Fruit fly (Drosophila melanogaster) whole organism, embryonic: ENCODE data around the gene CG14561.

Source experiments
- Awh ChIP-seq: fragments of 200-800 bp; sonication (Bioruptor generic); IDR thresholded peaks from 2 replicates; pipeline ENCODE4, ENCODE4 v1.3.6; 2022; ENCODE audit warnings: missing biosample characterization, missing genetic modification characterization
- CG1024 ChIP-seq: fragments of 200-800 bp; sonication (Bioruptor generic); IDR thresholded peaks from 2 replicates; pipeline ENCODE4 v1.3.6; 2022; ENCODE audit warnings: missing biosample characterization, missing genetic modification characterization
- CG10274 ChIP-seq: fragments of 200-800 bp; sonication (Bioruptor generic); optimal IDR thresholded peaks from 3 replicates; lab custom pipeline; 2017; ENCODE audit warnings: missing biosample characterization, mild to moderate bottlenecking, missing genetic modification characterization
- CG10543 ChIP-seq: fragments of 200-800 bp; sonication (Bioruptor generic); optimal IDR thresholded peaks from 3 replicates; lab custom pipeline; 2017; ENCODE audit warnings: missing biosample characterization, mild to moderate bottlenecking, missing genetic modification characterization, moderate library complexity
- CG11456 ChIP-seq: fragments of 200-800 bp; sonication (Bioruptor generic); IDR thresholded peaks from 3 replicates; pipeline ENCODE4 v1.3.6; 2022; ENCODE audit warnings: missing biosample characterization, missing genetic modification characterization
- CG11696 ChIP-seq: fragments of 200-800 bp; sonication (Bioruptor generic); IDR thresholded peaks from 2 replicates; pipeline ENCODE4 v1.3.6; 2022; ENCODE audit warnings: missing biosample characterization, missing genetic modification characterization
- CG17568 ChIP-seq: fragments of 200-800 bp; sonication (Bioruptor generic); optimal IDR thresholded peaks from 2 replicates; lab custom pipeline; 2018; ENCODE audit warnings: missing biosample characterization, mild to moderate bottlenecking, missing genetic modification characterization, moderate library complexity
- CG2678 ChIP-seq: fragments of 200-800 bp; sonication (Bioruptor generic); optimal IDR thresholded peaks from 3 replicates; lab custom pipeline; 2019; ENCODE audit warnings: missing biosample characterization, mild to moderate bottlenecking, missing genetic modification characterization, moderate library complexity
- CG2875 ChIP-seq: fragments of 200-800 bp; sonication (Bioruptor generic); optimal IDR thresholded peaks from 2 replicates; lab custom pipeline; 2017; ENCODE audit warnings: missing biosample characterization, mild to moderate bottlenecking, missing genetic modification characterization, missing genetic modification reagents
- CG31365 ChIP-seq: fragments of 200-800 bp; sonication (Bioruptor generic); optimal IDR thresholded peaks from 2 replicates; lab custom pipeline; 2018; ENCODE audit warnings: missing biosample characterization, mild to moderate bottlenecking, missing genetic modification characterization
- CG32767 ChIP-seq: fragments of 200-800 bp; sonication (Bioruptor generic); IDR thresholded peaks from 2 replicates; pipeline ENCODE4 v1.3.6; 2022; ENCODE audit warnings: missing biosample characterization, missing genetic modification characterization
- CG32772 ChIP-seq: fragments of 200-800 bp; sonication (Bioruptor generic); IDR thresholded peaks from 2 replicates; pipeline ENCODE4 v1.3.6; 2022; ENCODE audit warnings: missing biosample characterization, missing genetic modification characterization
- CG34224 ChIP-seq: fragments of 200-800 bp; sonication (Bioruptor generic); IDR thresholded peaks from 3 replicates; pipeline ENCODE4 v1.3.6; 2022; ENCODE audit warnings: missing biosample characterization, missing genetic modification characterization; ENCODE audit not compliant: partially characterized antibody
- CG3726 ChIP-seq: fragments of 200-800 bp; sonication (Bioruptor generic); IDR thresholded peaks from 3 replicates; pipeline ENCODE4, ENCODE4 v1.3.6; 2022; ENCODE audit warnings: missing biosample characterization, missing genetic modification characterization
- CG4282 ChIP-seq: fragments of 200-800 bp; sonication (Bioruptor generic); optimal IDR thresholded peaks from 2 replicates; lab custom pipeline; 2016; ENCODE audit warnings: missing biosample characterization, missing genetic modification characterization
- CG4820 ChIP-seq: fragments of 200-800 bp; sonication (Bioruptor generic); optimal IDR thresholded peaks from 3 replicates; lab custom pipeline; 2016; ENCODE audit warnings: missing biosample characterization, missing genetic modification characterization
- CG6854 ChIP-seq: fragments of 200-800 bp; sonication (Bioruptor generic); optimal IDR thresholded peaks from 3 replicates; lab custom pipeline; 2017; ENCODE audit warnings: missing biosample characterization, mild to moderate bottlenecking, missing genetic modification characterization
- CG7786 ChIP-seq: fragments of 200-800 bp; sonication (Bioruptor generic); optimal IDR thresholded peaks from 2 replicates; lab custom pipeline; 2016; ENCODE audit warnings: missing biosample characterization, missing genetic modification characterization
- CG9437 ChIP-seq: fragments of 200-800 bp; sonication (Bioruptor generic); optimal IDR thresholded peaks from 2 replicates; lab custom pipeline; 2018; ENCODE audit warnings: missing biosample characterization, mild to moderate bottlenecking, missing genetic modification characterization
- E2f1 ChIP-seq: fragments of 200-800 bp; sonication (Bioruptor generic); IDR thresholded peaks from 2 replicates; pipeline ENCODE4 v1.3.6; 2022; ENCODE audit warnings: missing biosample characterization, missing genetic modification characterization
- Gsc ChIP-seq: fragments of 200-800 bp; sonication (Bioruptor generic); IDR thresholded peaks from 2 replicates; pipeline ENCODE4 v1.3.6; 2022; ENCODE audit warnings: missing biosample characterization, missing genetic modification characterization
- Hr51 ChIP-seq, 2 experiments: fragments of 200-800 bp; sonication (Bioruptor generic); optimal IDR thresholded peaks; 2 replicates in 1 of 2; 3 replicates in 1 of 2; lab custom pipeline; 2016 to 2018; ENCODE audit warnings: missing biosample characterization in 2 of 2, missing genetic modification characterization in 2 of 2, mild to moderate bottlenecking in 1 of 2, moderate library complexity in 1 of 2
- Hsf ChIP-seq: fragments of 200-800 bp; sonication (Bioruptor generic); optimal IDR thresholded peaks from 3 replicates; lab custom pipeline; 2016; ENCODE audit warnings: missing biosample characterization, missing genetic modification characterization
- Lim3 ChIP-seq: fragments of 200-800 bp; sonication (Bioruptor generic); IDR thresholded peaks from 2 replicates; pipeline ENCODE4 v1.3.6; 2022; ENCODE audit warnings: missing biosample characterization, missing genetic modification characterization
- Pdp1 ChIP-seq, 2 experiments: fragments of 200-800 bp; sonication (Bioruptor generic); optimal IDR thresholded peaks; 3 replicates each; lab custom pipeline; 2016; ENCODE audit warnings: missing biosample characterization in 2 of 2, missing genetic modification characterization in 2 of 2, mild to moderate bottlenecking in 1 of 2, moderate library complexity in 1 of 2
- Xbp1 ChIP-seq: fragments of 200-800 bp; sonication (Bioruptor generic); optimal IDR thresholded peaks from 3 replicates; lab custom pipeline; 2016; ENCODE audit warnings: missing biosample characterization, mild to moderate bottlenecking, missing genetic modification characterization
- bbx ChIP-seq: fragments of 200-800 bp; sonication (Bioruptor generic); IDR thresholded peaks from 2 replicates; pipeline ENCODE4 v1.3.6; 2022; ENCODE audit warnings: missing biosample characterization, missing genetic modification characterization; ENCODE audit not compliant: partially characterized antibody
- btn ChIP-seq: fragments of 200-800 bp; sonication (Bioruptor generic); optimal IDR thresholded peaks from 2 replicates; lab custom pipeline; 2016; ENCODE audit warnings: missing biosample characterization, missing genetic modification characterization
- chinmo ChIP-seq: fragments of 200-800 bp; sonication (Bioruptor generic); IDR thresholded peaks from 4 replicates; pipeline ENCODE4 v1.3.6; 2022; ENCODE audit warnings: missing biosample characterization, missing genetic modification characterization; ENCODE audit not compliant: partially characterized antibody
- crc ChIP-seq: fragments of 200-800 bp; sonication (Bioruptor generic); optimal IDR thresholded peaks from 2 replicates; lab custom pipeline; 2016; ENCODE audit warnings: missing biosample characterization, missing genetic modification characterization
- dati ChIP-seq: fragments of 200-800 bp; sonication (Bioruptor generic); IDR thresholded peaks from 2 replicates; pipeline ENCODE4 v1.3.6; 2022; ENCODE audit warnings: missing biosample characterization, missing genetic modification characterization
- ems ChIP-seq: fragments of 200-800 bp; sonication (Bioruptor generic); optimal IDR thresholded peaks from 3 replicates; lab custom pipeline; 2016; ENCODE audit warnings: missing biosample characterization, missing genetic modification characterization
- gcm ChIP-seq: fragments of 200-800 bp; sonication (Bioruptor generic); optimal IDR thresholded peaks from 2 replicates; lab custom pipeline; 2019; ENCODE audit warnings: missing biosample characterization, mild to moderate bottlenecking, missing genetic modification characterization, moderate library complexity
- inv ChIP-seq: fragments of 200-800 bp; sonication (Bioruptor generic); IDR thresholded peaks from 2 replicates; pipeline ENCODE4 v1.3.6; 2022; ENCODE audit warnings: missing biosample characterization, missing genetic modification characterization; ENCODE audit not compliant: partially characterized antibody
- jing ChIP-seq: fragments of 200-800 bp; sonication (Bioruptor generic); optimal IDR thresholded peaks from 2 replicates; lab custom pipeline; 2018; ENCODE audit warnings: missing biosample characterization, mild to moderate bottlenecking, missing genetic modification characterization
- knrl ChIP-seq: fragments of 200-800 bp; sonication (Bioruptor generic); IDR thresholded peaks from 3 replicates; pipeline ENCODE4 v1.3.6; 2022; ENCODE audit warnings: missing biosample characterization, missing genetic modification characterization; ENCODE audit not compliant: partially characterized antibody
- luna ChIP-seq: fragments of 200-800 bp; sonication (Bioruptor generic); optimal IDR thresholded peaks from 2 replicates; lab custom pipeline; 2016; ENCODE audit warnings: missing biosample characterization, missing genetic modification characterization
- nerfin-1 ChIP-seq: fragments of 200-800 bp; sonication (Bioruptor generic); optimal IDR thresholded peaks from 3 replicates; lab custom pipeline; 2019; ENCODE audit warnings: missing biosample characterization, mild to moderate bottlenecking, missing genetic modification characterization, moderate library complexity
- seq ChIP-seq: fragments of 200-800 bp; sonication (Bioruptor generic); IDR thresholded peaks from 2 replicates; pipeline ENCODE4 v1.3.6; 2022; ENCODE audit warnings: missing biosample characterization, missing genetic modification characterization
- sisA ChIP-seq: fragments of 200-800 bp; sonication (Bioruptor generic); IDR thresholded peaks from 2 replicates; pipeline ENCODE4 v1.3.6; 2022; ENCODE audit warnings: missing biosample characterization, missing genetic modification characterization
- slbo ChIP-seq: fragments of 200-800 bp; sonication (Bioruptor generic); IDR thresholded peaks from 2 replicates; pipeline ENCODE4 v1.3.6; 2022; ENCODE audit warnings: missing biosample characterization, missing genetic modification characterization
- stwl ChIP-seq: fragments of 200-800 bp; sonication (Bioruptor generic); optimal IDR thresholded peaks from 3 replicates; lab custom pipeline; 2018; ENCODE audit warnings: missing biosample characterization, mild to moderate bottlenecking, missing genetic modification characterization, moderate library complexity
- tna ChIP-seq: fragments of 200-800 bp; sonication (Bioruptor generic); IDR thresholded peaks from 2 replicates; pipeline ENCODE4 v1.3.6; 2022; ENCODE audit warnings: missing biosample characterization, missing genetic modification characterization; ENCODE audit not compliant: partially characterized antibody
- unpg ChIP-seq: fragments of 200-800 bp; sonication (Bioruptor generic); optimal IDR thresholded peaks from 3 replicates; lab custom pipeline; 2018; ENCODE audit warnings: missing biosample characterization, mild to moderate bottlenecking, missing genetic modification characterization, moderate library complexity
- z ChIP-seq: fragments of 200-800 bp; sonication (Bioruptor generic); IDR thresholded peaks from 3 replicates; pipeline ENCODE4 v1.3.6; 2022; ENCODE audit warnings: missing biosample characterization, missing genetic modification characterization
- zen ChIP-seq: fragments of 200-800 bp; sonication (Bioruptor generic); optimal IDR thresholded peaks from 3 replicates; lab custom pipeline; 2018; ENCODE audit warnings: missing biosample characterization, mild to moderate bottlenecking, missing genetic modification characterization, moderate library complexity
- zen2 ChIP-seq: fragments of 200-800 bp; sonication (Bioruptor generic); IDR thresholded peaks from 3 replicates; pipeline ENCODE4 v1.3.6; 2022; ENCODE audit warnings: missing biosample characterization, missing genetic modification characterization; ENCODE audit not compliant: partially characterized antibody
- zf30C ChIP-seq: fragments of 200-800 bp; sonication (Bioruptor generic); optimal IDR thresholded peaks from 3 replicates; lab custom pipeline; 2018; ENCODE audit warnings: missing biosample characterization, mild to moderate bottlenecking, missing genetic modification characterization

Gene CG14561

DNA sequence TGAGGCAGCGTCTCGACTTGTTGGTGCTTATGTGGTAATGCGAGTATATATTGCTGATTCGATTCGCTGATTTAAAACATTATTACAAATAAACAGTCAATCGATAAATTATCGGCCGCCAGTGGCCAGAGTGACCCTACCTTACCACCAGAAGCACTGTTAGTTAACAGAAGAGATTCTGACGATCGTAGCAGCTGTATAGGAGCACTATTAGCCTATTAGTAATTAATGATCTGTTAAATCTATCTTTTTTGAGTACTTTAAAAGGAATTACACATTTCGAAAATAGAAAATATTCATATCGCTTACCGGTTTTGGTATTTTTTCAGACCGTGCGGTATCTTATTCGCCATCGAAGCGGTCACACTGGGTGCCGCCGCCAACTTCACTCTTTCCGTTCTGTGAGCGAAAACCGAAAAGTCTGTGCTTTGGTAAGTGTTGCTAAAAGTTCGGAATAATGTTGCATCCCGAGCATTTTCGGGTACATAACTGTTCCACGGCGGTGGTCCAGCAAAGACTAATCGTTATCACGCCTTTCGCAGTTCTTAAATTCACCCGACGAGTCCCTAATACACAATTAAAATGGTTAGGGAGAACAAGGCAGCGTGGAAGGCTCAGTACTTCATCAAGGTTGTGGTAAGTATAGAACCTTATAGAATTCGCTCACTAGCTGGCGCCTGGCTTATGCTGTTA, 10.1 kb downstream of the CG14561 start, which contains the start of the genes CG7130 and RpLP0 (continued):
- TF ChIP-seq slbo (peak; percentile 87), crc (GFP tag; lab: Kevin White, UChicago) (peak; percentile 90), CG4820 (GFP tag; lab: Kevin White, UChicago) (peak; percentile 71), sisA (GFP tag; lab: Robert Waterston, UW) (peak; percentile 61), CG31365 (tag; lab: Kevin White, UChicago) (peak; percentile 86), zen (peak; percentile 80), Pdp1 (GFP tag; optimal IDR thresholded peaks at IDR 0.05; lab: Kevin White, UChicago) (peak; percentile 80 to 87), bbx (GFP tag; lab: Robert Waterston, UW) (0 out of 2 replicates have a peak, but pooled peaks have one; percentile 27), chinmo (GFP tag; lab: Robert Waterston, UW) (no peak), CG3726 (GFP tag; lab: Robert Waterston, UW) (0 out of 3 replicates have a peak, but pooled peaks have one; percentile 63), CG17568 (GFP tag; lab: Kevin White, UChicago) (peak; percentile 94), ems (GFP tag; lab: Kevin White, UChicago) (peak; percentile 72), CG2678 (tag; lab: Kevin White, UChicago) (peak; percentile 85), jing (peak; percentile 71), Hr51 (GFP tag; optimal IDR thresholded peaks at IDR 0.05; lab: Kevin White, UChicago) (peak; percentile 84 to 94), tna (GFP tag; lab: Robert Waterston, UW) (no peak), zf30C (GFP tag; lab: Kevin White, UChicago) (peak; percentile 29), unpg (GFP tag; lab: Kevin White, UChicago) (peak; percentile 86), CG11456 (GFP tag; lab: Robert Waterston, UW) (peak; percentile 94), CG6854 (GFP tag; lab: Kevin White, UChicago) (peak; percentile 88), inv (GFP tag; lab: Robert Waterston, UW) (no peak; the same call in 1 of the 2 replicates), stwl (tag; lab: Kevin White, UChicago) (peak; percentile 88), E2f1 (peak; percentile 84), Xbp1 (GFP tag; lab: Kevin White, UChicago) (peak; percentile 89), CG2875 (GFP tag; lab: Kevin White, UChicago) (peak; percentile 93), seq (GFP tag; lab: Robert Waterston, UW) (peak; percentile 83), z (GFP tag; lab: Robert Waterston, UW) (0 out of 3 replicates have a peak, but pooled peaks have one; percentile 18), luna (peak; percentile 89), zen2 (GFP tag; lab: Robert Waterston, UW) (no peak), Lim3 (GFP tag; lab: Robert Waterston, UW) (0 out of 2 replicates have a peak, but pooled peaks have one; percentile 15), CG32772 (GFP tag; lab: Robert Waterston, UW) (peak; percentile 75; the same call in 1 of the 2 replicates), CG4282 (peak; percentile 62), CG7786 (GFP tag; lab: Kevin White, UChicago) (peak; percentile 83), nerfin-1 (tag; lab: Kevin White, UChicago) (peak; percentile 87), Hsf (peak; percentile 92), CG34224 (GFP tag; lab: Robert Waterston, UW) (no peak), CG10274 (GFP tag; lab: Kevin White, UChicago) (peak; percentile 87), gcm (GFP tag; lab: Kevin White, UChicago) (peak; percentile 87), btn (peak; percentile 91), Gsc (no peak), knrl (GFP tag; lab: Robert Waterston, UW) (peak; percentile 65), CG11696 (peak; percentile 70), CG1024 (peak; percentile 86), CG10543 (GFP tag; lab: Kevin White, UChicago) (peak; percentile 96), CG9437 (GFP tag; lab: Kevin White, UChicago) (peak; percentile 85), Awh (GFP tag; lab: Robert Waterston, UW) (peak; percentile 89), CG32767 (GFP tag; lab: Robert Waterston, UW) (0 out of 2 replicates have a peak, but pooled peaks have one; percentile 30), dati (GFP tag; lab: Robert Waterston, UW) (peak; percentile 87)
